Worm (Caenorhabditis elegans) whole organism, young adult: ENCODE measurements around the gene idpp-9.
A peak's percentile ranks its signal among the peaks of the same experiment; 100 is the strongest.

ENCODE experiments used
- B0019.2 ChIP-seq: fragments of 200-800 bp; sonication (Bioruptor generic); conservative IDR thresholded peaks from 2 replicates; pipeline ENCODE4 v1.3.6; 2022; ENCODE audit warnings: missing genetic modification reagents, missing genetic modification characterization, missing compliant biosample characterization
- B0261.1 ChIP-seq: sonication (generic microtip); optimal IDR thresholded peaks from 2 replicates; lab custom pipeline; 2016; ENCODE audit warnings: mild to moderate bottlenecking, missing genetic modification characterization, moderate library complexity, missing compliant biosample characterization
- C17E4.6 ChIP-seq: fragments of 200-800 bp; sonication (Bioruptor generic); IDR thresholded peaks from 2 replicates; pipeline ENCODE4 v1.3.6; 2022; ENCODE audit warnings: missing genetic modification reagents, missing genetic modification characterization, missing compliant biosample characterization
- F23B12.7 ChIP-seq: sonication (generic microtip); optimal IDR thresholded peaks from 2 replicates; lab custom pipeline; 2017; ENCODE audit warnings: missing genetic modification characterization, mild to moderate bottlenecking, missing compliant biosample characterization, antibody characterized with exemption, moderate library complexity; ENCODE audit not compliant: insufficient read depth
- F52B5.7 ChIP-seq: sonication (generic microtip); optimal IDR thresholded peaks from 2 replicates; lab custom pipeline; 2016; ENCODE audit warnings: mild to moderate bottlenecking, missing genetic modification characterization, missing compliant biosample characterization
- K12H6.12 ChIP-seq: fragments of 200-800 bp; sonication (Bioruptor generic); optimal IDR thresholded peaks from 2 replicates; lab custom pipeline; 2018; ENCODE audit warnings: mild to moderate bottlenecking, missing genetic modification characterization, missing compliant biosample characterization
- Y53G8AR.9 ChIP-seq: fragments of 200-800 bp; sonication (Bioruptor generic); conservative IDR thresholded peaks from 2 replicates; pipeline ENCODE4 v1.3.6; 2022; ENCODE audit warnings: missing genetic modification reagents, missing genetic modification characterization, missing compliant biosample characterization
- akir-1 ChIP-seq: fragments of 200-800 bp; sonication (Bioruptor generic); optimal IDR thresholded peaks from 2 replicates; lab custom pipeline; 2018; ENCODE audit warnings: mild to moderate bottlenecking, missing genetic modification characterization, moderate library complexity, missing compliant biosample characterization
- attf-5 ChIP-seq: fragments of 200-800 bp; sonication (Bioruptor generic); optimal IDR thresholded peaks from 2 replicates; lab custom pipeline; 2018; ENCODE audit warnings: mild to moderate bottlenecking, missing genetic modification characterization, missing compliant biosample characterization
- cebp-1 ChIP-seq, 2 experiments: fragments of 200-800 bp in 1 of 2; sonication (Bioruptor generic) in 1 of 2; sonication (generic microtip) in 1 of 2; IDR thresholded peaks in 1 of 2; optimal IDR thresholded peaks in 1 of 2; 2 replicates each; pipeline versions ENCODE4 v1.3.6 to Lab custom; 2017 to 2022; ENCODE audit warnings: missing compliant biosample characterization in 2 of 2, missing genetic modification characterization in 2 of 2, mild to moderate bottlenecking in 1 of 2, missing genetic modification reagents in 1 of 2, moderate library complexity in 1 of 2
- ceh-58 ChIP-seq: fragments of 200-800 bp; sonication (Bioruptor generic); IDR thresholded peaks from 2 replicates; pipeline ENCODE4 v1.3.6; 2022; ENCODE audit warnings: missing genetic modification characterization, missing compliant biosample characterization
- ceh-79 ChIP-seq: sonication (generic microtip); optimal IDR thresholded peaks from 2 replicates; lab custom pipeline; 2017; ENCODE audit warnings: mild to moderate bottlenecking, missing genetic modification characterization, missing compliant biosample characterization
- chd-7 ChIP-seq: sonication (generic microtip); optimal IDR thresholded peaks from 2 replicates; lab custom pipeline; 2016; ENCODE audit warnings: mild to moderate bottlenecking, missing genetic modification characterization, moderate library complexity, missing compliant biosample characterization
- dox-1 ChIP-seq: fragments of 200-800 bp; sonication (Bioruptor generic); IDR thresholded peaks from 2 replicates; pipeline ENCODE4 v1.3.6; 2022; ENCODE audit warnings: missing genetic modification reagents, missing genetic modification characterization, missing compliant biosample characterization
- dpff-1 ChIP-seq: sonication (generic microtip); optimal IDR thresholded peaks from 2 replicates; lab custom pipeline; 2017; ENCODE audit warnings: mild to moderate bottlenecking, missing genetic modification characterization, missing compliant biosample characterization
- dpl-1 ChIP-seq: fragments of 150-350 bp; optimal IDR thresholded peaks from 2 replicates; lab custom pipeline; 2014; ENCODE audit warnings: missing biosample characterization, missing genetic modification reagents, missing genetic modification characterization
- efl-1 ChIP-seq: fragments of 150-350 bp; optimal IDR thresholded peaks from 2 replicates; lab custom pipeline; 2014; ENCODE audit warnings: missing biosample characterization, missing genetic modification reagents, missing genetic modification characterization
- egl-18 ChIP-seq: fragments of 200-800 bp; sonication (Bioruptor generic); IDR thresholded peaks from 2 replicates; pipeline ENCODE4 v1.3.6; 2022; ENCODE audit warnings: missing genetic modification reagents, missing genetic modification characterization, missing compliant biosample characterization
- egrh-3 ChIP-seq: fragments of 200-800 bp; sonication (Bioruptor generic); IDR thresholded peaks from 2 replicates; pipeline ENCODE4 v1.3.6; 2022; ENCODE audit warnings: missing genetic modification reagents, missing genetic modification characterization, missing compliant biosample characterization
- ets-4 ChIP-seq: fragments of 200-800 bp; sonication (Bioruptor generic); optimal IDR thresholded peaks from 2 replicates; lab custom pipeline; 2018; ENCODE audit warnings: mild to moderate bottlenecking, missing genetic modification characterization, missing compliant biosample characterization
- him-1 ChIP-seq: sonication (generic microtip); optimal IDR thresholded peaks from 2 replicates; lab custom pipeline; 2016; ENCODE audit warnings: missing genotype, missing genetic modification reagents, missing genetic modification characterization, missing compliant biosample characterization
- hmg-1.2 ChIP-seq: fragments of 200-800 bp; sonication (Bioruptor generic); IDR thresholded peaks from 2 replicates; pipeline ENCODE4 v1.3.6; 2022; ENCODE audit warnings: missing genetic modification reagents, missing genetic modification characterization, missing compliant biosample characterization
- lin-40 ChIP-seq: sonication (generic microtip); optimal IDR thresholded peaks from 2 replicates; lab custom pipeline; 2016; ENCODE audit warnings: missing genetic modification characterization, mild to moderate bottlenecking, missing compliant biosample characterization, missing genotype, missing genetic modification reagents
- lsl-1 ChIP-seq: fragments of 200-800 bp; sonication (Bioruptor generic); optimal IDR thresholded peaks from 2 replicates; lab custom pipeline; 2018; ENCODE audit warnings: mild to moderate bottlenecking, missing genetic modification characterization, moderate library complexity, missing compliant biosample characterization
- madf-10 ChIP-seq: sonication (generic microtip); optimal IDR thresholded peaks from 2 replicates; lab custom pipeline; 2016; ENCODE audit warnings: mild to moderate bottlenecking, missing genetic modification characterization, missing compliant biosample characterization
- mcd-1 ChIP-seq: fragments of 200-800 bp; sonication (Bioruptor generic); IDR thresholded peaks from 2 replicates; pipeline ENCODE4 v1.3.6; 2022; ENCODE audit warnings: missing genetic modification reagents, missing genetic modification characterization, missing compliant biosample characterization
- mes-4 ChIP-seq: sonication (generic microtip); optimal IDR thresholded peaks from 2 replicates; lab custom pipeline; 2016; ENCODE audit warnings: missing genotype, missing genetic modification characterization, missing compliant biosample characterization
- nfyb-1 ChIP-seq: fragments of 200-800 bp; sonication (Bioruptor generic); IDR thresholded peaks from 2 replicates; pipeline ENCODE4 v1.3.6; 2022; ENCODE audit warnings: missing genetic modification reagents, missing genetic modification characterization, missing compliant biosample characterization
- nhr-80 ChIP-seq: sonication (generic microtip); optimal IDR thresholded peaks from 2 replicates; lab custom pipeline; 2016; ENCODE audit warnings: missing genetic modification characterization, missing compliant biosample characterization
- pbrm-1 ChIP-seq: fragments of 200-800 bp; sonication (Bioruptor generic); IDR thresholded peaks from 2 replicates; pipeline ENCODE4 v1.3.6; 2022; ENCODE audit warnings: missing genetic modification reagents, missing genetic modification characterization, missing compliant biosample characterization
- rpc-1 ChIP-seq, 2 experiments: fragments of 150-350 bp in 1 of 2; sonication (generic microtip) in 1 of 2; optimal IDR thresholded peaks; 2 replicates each; lab custom pipeline; 2014 to 2018; ENCODE audit warnings: missing biosample characterization in 1 of 2, missing genetic modification characterization in 1 of 2, missing genetic modification reagents in 1 of 2, missing genotype in 1 of 2
- snpc-1.1 ChIP-seq: sonication (generic microtip); optimal IDR thresholded peaks from 2 replicates; lab custom pipeline; 2017; ENCODE audit warnings: missing genetic modification characterization, mild to moderate bottlenecking, missing compliant biosample characterization, antibody characterized with exemption, moderate library complexity, missing genotype, missing genetic modification reagents; ENCODE audit not compliant: insufficient read depth
- snpc-4 ChIP-seq, 5 experiments: fragments of 150-350 bp in 1 of 5; sonication (generic microtip) in 4 of 5; optimal IDR thresholded peaks; 2 replicates each; lab custom pipeline; 2014 to 2018; ENCODE audit warnings: missing genetic modification characterization in 5 of 5, missing biosample characterization in 3 of 5, antibody characterized with exemption in 2 of 5, mild to moderate bottlenecking in 2 of 5, missing compliant biosample characterization in 2 of 5, missing genotype in 2 of 5, moderate library complexity in 2 of 5, missing genetic modification reagents in 1 of 5
- tbp1 ChIP-seq: fragments of 200-800 bp; sonication (Bioruptor generic); optimal IDR thresholded peaks from 2 replicates; lab custom pipeline; 2018; ENCODE audit warnings: mild to moderate bottlenecking, missing genetic modification characterization, missing compliant biosample characterization
- unc-130 ChIP-seq: sonication (generic microtip); optimal IDR thresholded peaks from 2 replicates; lab custom pipeline; 2016; ENCODE audit warnings: missing genetic modification reagents, missing genetic modification characterization, missing compliant biosample characterization
- zfh-2 ChIP-seq: fragments of 200-800 bp; sonication (Bioruptor generic); conservative IDR thresholded peaks from 2 replicates; pipeline ENCODE4 v1.3.6; 2022; ENCODE audit warnings: missing genetic modification reagents, missing genetic modification characterization, missing compliant biosample characterization
- zim-3 ChIP-seq: sonication (generic microtip); optimal IDR thresholded peaks from 2 replicates; lab custom pipeline; 2017; ENCODE audit warnings: mild to moderate bottlenecking, missing genetic modification characterization, moderate library complexity, missing compliant biosample characterization
- ztf-18 ChIP-seq: sonication (generic microtip); optimal IDR thresholded peaks from 2 replicates; lab custom pipeline; 2016; ENCODE audit warnings: missing genotype, mild to moderate bottlenecking, missing genetic modification characterization, missing compliant biosample characterization
- ztf-22 ChIP-seq: fragments of 200-800 bp; sonication (Bioruptor generic); optimal IDR thresholded peaks from 2 replicates; lab custom pipeline; 2018; ENCODE audit warnings: mild to moderate bottlenecking, missing genetic modification characterization, moderate library complexity, missing compliant biosample characterization
- ztf-25 ChIP-seq: fragments of 200-800 bp; sonication (Bioruptor generic); IDR thresholded peaks from 2 replicates; pipeline ENCODE4 v1.3.6; 2022; ENCODE audit warnings: missing genetic modification reagents, missing genetic modification characterization, missing compliant biosample characterization
- ztf-3 ChIP-seq: fragments of 200-800 bp; sonication (Bioruptor generic); optimal IDR thresholded peaks from 2 replicates; lab custom pipeline; 2018; ENCODE audit warnings: mild to moderate bottlenecking, missing genetic modification characterization, missing compliant biosample characterization

idpp-9 gene

ce11 chrX:3952737-3953136 is 37.1 kb upstream of the idpp-9 start:
- TF ChIP-seq nhr-80 (tag; lab: Kevin White, UChicago), result peak; percentile 84
- TF ChIP-seq ztf-22, result no peak
- no peak for TF ChIP-seq ceh-79 (tag; lab: Kevin White, UChicago)
- no peak for TF ChIP-seq dpff-1 (tag; lab: Kevin White, UChicago)

ce11 chrX:3949763-3950162 is 34.1 kb upstream of the idpp-9 start:
- TF ChIP-seq snpc-4 (GFP tag; optimal IDR thresholded peaks at IDR 0.05; lab: Kevin White, UChicago), result no peak
- no peak for TF ChIP-seq snpc-4 (tag; optimal IDR thresholded peaks at IDR 0.05; lab: Kevin White, UChicago)
- no peak for TF ChIP-seq dpff-1 (tag; lab: Kevin White, UChicago)
- TF ChIP-seq ztf-18, result no peak
- TF ChIP-seq F23B12.7 (tag; lab: Kevin White, UChicago), result no peak
- no peak for TF ChIP-seq nfyb-1 (GFP tag; lab: Robert Waterston, UW)
- no peak for TF ChIP-seq ceh-58 (GFP tag; lab: Robert Waterston, UW)
- peak; percentile 53 for TF ChIP-seq B0261.1 (tag; lab: Kevin White, UChicago)
- no peak for TF ChIP-seq snpc-1.1 (tag; lab: Kevin White, UChicago)
- TF ChIP-seq rpc-1 (optimal IDR thresholded peaks at IDR 0.05; lab: Kevin White, UChicago), result no peak
- peak; percentile 59 for TF ChIP-seq rpc-1 (tag; optimal IDR thresholded peaks at IDR 0.05; lab: Kevin White, UChicago)
- no peak for TF ChIP-seq ets-4 (GFP tag; lab: Kevin White, UChicago)
- TF ChIP-seq nhr-80 (tag; lab: Kevin White, UChicago), result no peak
- TF ChIP-seq Y53G8AR.9 (GFP tag; lab: Robert Waterston, UW), result no peak
- TF ChIP-seq lsl-1 (GFP tag; lab: Kevin White, UChicago), result no peak
- 0 out of 2 replicates have a peak, but pooled peaks have one; percentile 31 for TF ChIP-seq egl-18 (GFP tag; lab: Robert Waterston, UW)
- no peak for TF ChIP-seq unc-130 (GFP tag; lab: Kevin White, UChicago)
- no peak for TF ChIP-seq him-1 (tag; lab: Kevin White, UChicago)
- TF ChIP-seq B0019.2, result no peak
- peak; percentile 80 for TF ChIP-seq tbp1 (GFP tag; lab: Kevin White, UChicago)
- no peak for TF ChIP-seq C17E4.6
- no peak for TF ChIP-seq zim-3 (tag; lab: Kevin White, UChicago)
- TF ChIP-seq mcd-1 (GFP tag; lab: Robert Waterston, UW), result no peak

ce11 chrX:3949026-3949425 is 33.4 kb upstream of the idpp-9 start:
- TF ChIP-seq nhr-80 (tag; lab: Kevin White, UChicago) (peak; percentile 72), dpl-1 (no peak)

ce11 chrX:3945681-3946080 is 30.0 kb upstream of the idpp-9 start:
- peak; percentile 50; the same call in 1 of the 2 replicates for TF ChIP-seq egrh-3 (GFP tag; lab: Robert Waterston, UW)
- peak; percentile 58 for TF ChIP-seq nhr-80 (tag; lab: Kevin White, UChicago)
- TF ChIP-seq ztf-3 (GFP tag; lab: Kevin White, UChicago), result no peak
- TF ChIP-seq dox-1, result peak; percentile 54; the same call in 1 of the 2 replicates
- TF ChIP-seq cebp-1 (GFP tag; IDR thresholded peaks at IDR 0.05; lab: Robert Waterston, UW), result no peak
- peak; percentile 66 for TF ChIP-seq cebp-1 (tag; optimal IDR thresholded peaks at IDR 0.05; lab: Kevin White, UChicago)
- TF ChIP-seq ztf-25, result no peak
- TF ChIP-seq lin-40 (tag; lab: Kevin White, UChicago), result peak; percentile 14
- peak; percentile 54 for TF ChIP-seq K12H6.12 (tag; lab: Kevin White, UChicago)
- no peak for TF ChIP-seq F52B5.7 (tag; lab: Kevin White, UChicago)
- TF ChIP-seq nfyb-1 (GFP tag; lab: Robert Waterston, UW), result 0 out of 2 replicates have a peak, but pooled peaks have one; percentile 47
- TF ChIP-seq mes-4 (tag; lab: Kevin White, UChicago), result no peak
- TF ChIP-seq hmg-1.2, result peak; percentile 63
- no peak for TF ChIP-seq snpc-1.1 (tag; lab: Kevin White, UChicago)
- peak; percentile 3 for TF ChIP-seq chd-7
- TF ChIP-seq attf-5, result peak; percentile 20
- TF ChIP-seq zfh-2 (GFP tag; lab: Robert Waterston, UW), result peak; percentile 98
- no peak for TF ChIP-seq akir-1 (GFP tag; lab: Kevin White, UChicago)
- peak; percentile 2 for TF ChIP-seq tbp1 (GFP tag; lab: Kevin White, UChicago)
- TF ChIP-seq pbrm-1, result 0 out of 2 replicates have a peak, but pooled peaks have one; percentile 30
- peak; percentile 5 for TF ChIP-seq madf-10
- no peak for TF ChIP-seq efl-1 (GFP tag; lab: Kevin White, UChicago)
